Fruit fly (Drosophila melanogaster) whole organism, embryonic: ENCODE measurements around the gene CG13801.
A peak's percentile ranks its signal among the peaks of the same experiment; 100 is the strongest.

Experiments used
- CG10654 ChIP-seq: fragments of 200-800 bp; sonication (Bioruptor generic); optimal IDR thresholded peaks from 2 replicates; lab custom pipeline; 2016; ENCODE audit warnings: missing biosample characterization, missing genetic modification characterization
- CG11247 ChIP-seq: fragments of 200-800 bp; sonication (Bioruptor generic); IDR thresholded peaks from 2 replicates; pipeline ENCODE4 v1.3.6; 2022; ENCODE audit warnings: missing biosample characterization, missing genetic modification characterization
- CG11696 ChIP-seq: fragments of 200-800 bp; sonication (Bioruptor generic); IDR thresholded peaks from 2 replicates; pipeline ENCODE4 v1.3.6; 2022; ENCODE audit warnings: missing biosample characterization, missing genetic modification characterization
- CG15011 ChIP-seq: fragments of 200-800 bp; sonication (Bioruptor generic); optimal IDR thresholded peaks from 3 replicates; lab custom pipeline; 2018; ENCODE audit warnings: missing biosample characterization, mild to moderate bottlenecking, missing genetic modification characterization
- CG1602 ChIP-seq: fragments of 200-800 bp; sonication (Bioruptor generic); optimal IDR thresholded peaks from 3 replicates; lab custom pipeline; 2016; ENCODE audit warnings: missing biosample characterization, missing genetic modification characterization
- CG1647 ChIP-seq: fragments of 200-800 bp; sonication (Bioruptor generic); optimal IDR thresholded peaks from 3 replicates; lab custom pipeline; 2016; ENCODE audit warnings: missing biosample characterization, missing genetic modification characterization
- CG16815 ChIP-seq: fragments of 200-800 bp; sonication (Bioruptor generic); optimal IDR thresholded peaks from 3 replicates; lab custom pipeline; 2017; ENCODE audit warnings: missing biosample characterization, mild to moderate bottlenecking, missing genetic modification characterization
- CG17912 ChIP-seq: fragments of 200-800 bp; sonication (Bioruptor generic); optimal IDR thresholded peaks from 2 replicates; lab custom pipeline; 2018; ENCODE audit warnings: missing biosample characterization, mild to moderate bottlenecking, missing genetic modification characterization
- CG1832 ChIP-seq: fragments of 200-800 bp; sonication (Bioruptor generic); optimal IDR thresholded peaks from 2 replicates; lab custom pipeline; 2017; ENCODE audit warnings: missing biosample characterization, mild to moderate bottlenecking, missing genetic modification characterization, inconsistent platforms
- CG4404 ChIP-seq: fragments of 200-800 bp; sonication (Bioruptor generic); IDR thresholded peaks from 2 replicates; pipeline ENCODE4 v1.3.6; 2022; ENCODE audit warnings: missing biosample characterization, missing genetic modification characterization
- CG4617 ChIP-seq: fragments of 200-800 bp; sonication (Bioruptor generic); optimal IDR thresholded peaks from 3 replicates; lab custom pipeline; 2016; ENCODE audit warnings: missing biosample characterization, missing genetic modification characterization, borderline replicate concordance
- CG4730 ChIP-seq: fragments of 200-800 bp; sonication (Bioruptor generic); IDR thresholded peaks from 2 replicates; pipeline ENCODE4 v1.3.6; 2022; ENCODE audit warnings: missing biosample characterization, missing genetic modification characterization
- CG7963 ChIP-seq: fragments of 200-800 bp; sonication (Bioruptor generic); IDR thresholded peaks from 3 replicates; pipeline ENCODE4 v1.3.6; 2022; ENCODE audit warnings: missing biosample characterization, missing genetic modification characterization; ENCODE audit not compliant: partially characterized antibody
- CG7987 ChIP-seq: fragments of 200-800 bp; sonication (Bioruptor generic); optimal IDR thresholded peaks from 2 replicates; lab custom pipeline; 2018; ENCODE audit warnings: missing biosample characterization, mild to moderate bottlenecking, missing genetic modification characterization, moderate library complexity
- CG9609 ChIP-seq: fragments of 200-800 bp; sonication (Bioruptor generic); optimal IDR thresholded peaks from 3 replicates; lab custom pipeline; 2016; ENCODE audit warnings: missing biosample characterization, missing genetic modification characterization
- CG9797 ChIP-seq: fragments of 200-800 bp; sonication (Bioruptor generic); optimal IDR thresholded peaks from 3 replicates; lab custom pipeline; 2018; ENCODE audit warnings: missing biosample characterization, mild to moderate bottlenecking, missing genetic modification characterization
- Camta ChIP-seq: fragments of 200-800 bp; sonication (Bioruptor generic); optimal IDR thresholded peaks from 2 replicates; lab custom pipeline; 2016; ENCODE audit warnings: missing biosample characterization, missing genetic modification characterization
- Dek ChIP-seq: fragments of 200-800 bp; sonication (Bioruptor generic); optimal IDR thresholded peaks from 3 replicates; lab custom pipeline; 2019; ENCODE audit warnings: missing biosample characterization, mild to moderate bottlenecking, missing genetic modification characterization, moderate library complexity
- ERR ChIP-seq: fragments of 200-800 bp; sonication (Bioruptor generic); optimal IDR thresholded peaks from 2 replicates; lab custom pipeline; 2016; ENCODE audit warnings: missing biosample characterization, missing genetic modification characterization
- Fer2 ChIP-seq: fragments of 200-800 bp; sonication (Bioruptor generic); optimal IDR thresholded peaks from 2 replicates; lab custom pipeline; 2018; ENCODE audit warnings: missing biosample characterization, mild to moderate bottlenecking, missing genetic modification characterization, moderate library complexity
- HLH54F ChIP-seq: fragments of 200-800 bp; sonication (Bioruptor generic); optimal IDR thresholded peaks from 3 replicates; lab custom pipeline; 2016; ENCODE audit warnings: missing biosample characterization, missing genetic modification characterization
- Hr3 ChIP-seq: fragments of 200-800 bp; sonication (Bioruptor generic); optimal IDR thresholded peaks from 3 replicates; lab custom pipeline; 2016; ENCODE audit warnings: missing biosample characterization, missing genetic modification characterization
- Meics ChIP-seq: fragments of 200-800 bp; sonication (Bioruptor generic); optimal IDR thresholded peaks from 2 replicates; lab custom pipeline; 2017; ENCODE audit warnings: missing biosample characterization, mild to moderate bottlenecking, missing genetic modification characterization
- Mes4 ChIP-seq: fragments of 200-800 bp; sonication (Bioruptor generic); optimal IDR thresholded peaks from 2 replicates; lab custom pipeline; 2016; ENCODE audit warnings: missing biosample characterization, missing genetic modification characterization
- NC2α ChIP-seq: fragments of 200-800 bp; sonication (Bioruptor generic); optimal IDR thresholded peaks from 2 replicates; lab custom pipeline; 2016; ENCODE audit warnings: missing biosample characterization, missing genetic modification characterization
- az2 ChIP-seq: fragments of 200-800 bp; sonication (Bioruptor generic); optimal IDR thresholded peaks from 3 replicates; lab custom pipeline; 2016; ENCODE audit warnings: missing biosample characterization, missing genetic modification characterization
- bowl ChIP-seq: fragments of 200-800 bp; sonication (Bioruptor generic); IDR thresholded peaks from 2 replicates; pipeline ENCODE4 v1.3.6; 2022; ENCODE audit warnings: missing biosample characterization, missing genetic modification characterization
- chn ChIP-seq: fragments of 200-800 bp; sonication (Bioruptor generic); optimal IDR thresholded peaks from 2 replicates; lab custom pipeline; 2016; ENCODE audit warnings: missing biosample characterization, missing genetic modification characterization
- cwo ChIP-seq: fragments of 200-800 bp; sonication (Bioruptor generic); optimal IDR thresholded peaks from 3 replicates; lab custom pipeline; 2017; ENCODE audit warnings: missing biosample characterization, missing genetic modification characterization, mild to moderate bottlenecking, moderate library complexity, missing genetic modification reagents
- da ChIP-seq: fragments of 200-800 bp; sonication (Bioruptor generic); optimal IDR thresholded peaks from 2 replicates; lab custom pipeline; 2016; ENCODE audit warnings: missing biosample characterization, missing genetic modification characterization
- dimm ChIP-seq: fragments of 200-800 bp; sonication (Bioruptor generic); IDR thresholded peaks from 2 replicates; pipeline ENCODE4 v1.3.6; 2022; ENCODE audit warnings: missing biosample characterization, missing genetic modification characterization
- her ChIP-seq: fragments of 200-800 bp; sonication (Bioruptor generic); optimal IDR thresholded peaks from 2 replicates; lab custom pipeline; 2016; ENCODE audit warnings: missing biosample characterization, missing genetic modification characterization
- jing ChIP-seq: fragments of 200-800 bp; sonication (Bioruptor generic); optimal IDR thresholded peaks from 2 replicates; lab custom pipeline; 2018; ENCODE audit warnings: missing biosample characterization, mild to moderate bottlenecking, missing genetic modification characterization
- knrl ChIP-seq: fragments of 200-800 bp; sonication (Bioruptor generic); IDR thresholded peaks from 3 replicates; pipeline ENCODE4 v1.3.6; 2022; ENCODE audit warnings: missing biosample characterization, missing genetic modification characterization; ENCODE audit not compliant: partially characterized antibody
- lov ChIP-seq, 2 experiments: fragments of 200-800 bp in 1 of 2; fragments of >200 bp in 1 of 2; sonication (Bioruptor generic) in 1 of 2; IDR thresholded peaks in 1 of 2; optimal IDR thresholded peaks in 1 of 2; 2 replicates in 1 of 2; 3 replicates in 1 of 2; pipeline versions ENCODE4 v1.3.6 to Lab custom; 2017 to 2022; ENCODE audit warnings: missing biosample characterization in 1 of 2, missing genetic modification characterization in 1 of 2
- luna ChIP-seq: fragments of 200-800 bp; sonication (Bioruptor generic); optimal IDR thresholded peaks from 2 replicates; lab custom pipeline; 2016; ENCODE audit warnings: missing biosample characterization, missing genetic modification characterization
- mld ChIP-seq: fragments of 200-800 bp; sonication (Bioruptor generic); IDR thresholded peaks from 3 replicates; pipeline ENCODE4 v1.3.6; 2022; ENCODE audit warnings: missing biosample characterization, missing genetic modification characterization; ENCODE audit not compliant: partially characterized antibody
- nmo ChIP-seq: fragments of 200-800 bp; sonication (Bioruptor generic); optimal IDR thresholded peaks from 2 replicates; lab custom pipeline; 2018; ENCODE audit warnings: missing biosample characterization, mild to moderate bottlenecking, missing genetic modification characterization, moderate library complexity
- otp ChIP-seq: fragments of 200-800 bp; sonication (Bioruptor generic); IDR thresholded peaks from 3 replicates; pipeline ENCODE4, ENCODE4 v1.3.6; 2022; ENCODE audit warnings: missing biosample characterization, missing genetic modification characterization
- phol ChIP-seq: fragments of 200-800 bp; sonication (Bioruptor generic); optimal IDR thresholded peaks from 3 replicates; lab custom pipeline; 2018; ENCODE audit warnings: missing biosample characterization, mild to moderate bottlenecking, missing genetic modification characterization, moderate library complexity
- repo ChIP-seq: fragments of 200-800 bp; sonication (Bioruptor generic); optimal IDR thresholded peaks from 2 replicates; lab custom pipeline; 2016; ENCODE audit warnings: missing biosample characterization, missing genetic modification characterization
- sd ChIP-seq: fragments of 200-800 bp; sonication (Bioruptor generic); optimal IDR thresholded peaks from 3 replicates; lab custom pipeline; 2018; ENCODE audit warnings: missing biosample characterization, mild to moderate bottlenecking, missing genetic modification characterization, moderate library complexity
- sim ChIP-seq: fragments of 200-800 bp; sonication (Bioruptor generic); IDR thresholded peaks from 2 replicates; pipeline ENCODE4 v1.3.6; 2022; ENCODE audit warnings: missing biosample characterization, missing genetic modification characterization
- slbo ChIP-seq: fragments of 200-800 bp; sonication (Bioruptor generic); IDR thresholded peaks from 2 replicates; pipeline ENCODE4 v1.3.6; 2022; ENCODE audit warnings: missing biosample characterization, missing genetic modification characterization
- sug ChIP-seq: fragments of 200-800 bp; optimal IDR thresholded peaks from 2 replicates; lab custom pipeline; 2019; ENCODE audit warnings: missing biosample characterization, mild to moderate bottlenecking, missing genetic modification characterization, moderate library complexity
- wdn ChIP-seq: fragments of 200-800 bp; sonication (Bioruptor generic); IDR thresholded peaks from 2 replicates; pipeline ENCODE4 v1.3.6; 2022; ENCODE audit warnings: missing biosample characterization, missing genetic modification characterization
- wek ChIP-seq: fragments of 200-800 bp; sonication (Bioruptor generic); optimal IDR thresholded peaks from 3 replicates; lab custom pipeline; 2018; ENCODE audit warnings: missing biosample characterization, mild to moderate bottlenecking, missing genetic modification characterization, moderate library complexity
- z ChIP-seq: fragments of 200-800 bp; sonication (Bioruptor generic); IDR thresholded peaks from 3 replicates; pipeline ENCODE4 v1.3.6; 2022; ENCODE audit warnings: missing biosample characterization, missing genetic modification characterization
- zf30C ChIP-seq: fragments of 200-800 bp; sonication (Bioruptor generic); optimal IDR thresholded peaks from 3 replicates; lab custom pipeline; 2018; ENCODE audit warnings: missing biosample characterization, mild to moderate bottlenecking, missing genetic modification characterization

Gene CG13801

DNA sequence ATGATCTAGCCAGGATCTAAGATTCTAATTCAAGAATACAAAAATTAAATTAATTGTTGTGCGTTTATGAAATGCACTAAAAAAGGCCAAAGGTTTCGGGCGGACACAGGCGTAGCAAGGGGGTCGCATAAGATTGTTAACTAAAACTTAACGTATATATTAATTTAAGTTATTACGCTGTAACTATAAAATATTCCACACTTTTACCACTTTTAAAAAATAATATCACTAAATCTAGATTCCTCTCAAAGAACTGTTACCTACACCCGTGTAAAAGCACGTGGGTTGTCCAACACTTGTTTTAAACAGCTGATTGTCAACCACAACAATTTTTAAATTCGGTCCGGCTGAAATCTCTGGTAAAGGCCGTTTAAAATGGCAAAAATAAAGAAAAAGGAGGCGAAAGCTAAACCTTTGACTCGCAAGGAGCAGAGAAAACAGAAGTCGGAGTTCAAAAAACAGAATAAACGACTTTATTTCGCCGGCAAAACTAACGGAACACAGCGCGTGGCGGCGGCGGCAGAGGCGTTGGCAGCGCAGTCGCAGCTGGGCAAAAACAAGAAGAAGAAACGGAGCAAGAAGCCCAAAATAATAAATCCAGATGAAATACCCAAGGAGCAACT, 13.2 kb downstream of the CG13801 start, which contains the start of the genes mRpL23 and CG9004 (continued):
- TF ChIP-seq Mes4 (GFP tag; lab: Kevin White, UChicago) = peak; percentile 97
- peak; percentile 100 for TF ChIP-seq CG1602 (GFP tag; lab: Kevin White, UChicago)
- TF ChIP-seq CG4730 (GFP tag; lab: Robert Waterston, UW) = peak; percentile 100
- TF ChIP-seq sug (tag; lab: Kevin White, UChicago) = peak; percentile 98
- peak; percentile 99 for TF ChIP-seq Hr3 (GFP tag; lab: Kevin White, UChicago)
- TF ChIP-seq repo (GFP tag; lab: Kevin White, UChicago) = peak; percentile 98
- TF ChIP-seq chn (GFP tag; lab: Kevin White, UChicago) = peak; percentile 99
- TF ChIP-seq slbo (GFP tag; lab: Robert Waterston, UW) = peak; percentile 100
- TF ChIP-seq cwo (GFP tag; lab: Kevin White, UChicago) = peak; percentile 97
- peak; percentile 98 for TF ChIP-seq jing (GFP tag; lab: Kevin White, UChicago)
- peak; percentile 98 for TF ChIP-seq CG9609 (GFP tag; lab: Kevin White, UChicago)
- TF ChIP-seq luna = peak; percentile 97
- peak; percentile 99 for TF ChIP-seq CG1647 (GFP tag; lab: Kevin White, UChicago)
- TF ChIP-seq CG15011 (GFP tag; lab: Kevin White, UChicago) = peak; percentile 98
- TF ChIP-seq z (GFP tag; lab: Robert Waterston, UW) = peak; percentile 81; the same call in 2 of the 3 replicates
- peak; percentile 100 for TF ChIP-seq CG4404
- TF ChIP-seq knrl (GFP tag; lab: Robert Waterston, UW) = peak; percentile 34; the same call in 1 of the 3 replicates
- TF ChIP-seq CG11696 (GFP tag; lab: Robert Waterston, UW) = peak; percentile 98
- TF ChIP-seq nmo (GFP tag; lab: Kevin White, UChicago) = peak; percentile 100
- TF ChIP-seq CG1832 (GFP tag; lab: Kevin White, UChicago) = no peak
- TF ChIP-seq zf30C (GFP tag; lab: Kevin White, UChicago) = peak; percentile 32
- peak; percentile 99 for TF ChIP-seq bowl (GFP tag; lab: Robert Waterston, UW)
- peak; percentile 99 for TF ChIP-seq otp (GFP tag; lab: Robert Waterston, UW)
- TF ChIP-seq her (GFP tag; lab: Kevin White, UChicago) = peak; percentile 94
- TF ChIP-seq CG7987 (GFP tag; lab: Kevin White, UChicago) = peak; percentile 96
- peak; percentile 95 for TF ChIP-seq sd (tag; lab: Kevin White, UChicago)
- peak; percentile 99 for TF ChIP-seq HLH54F (GFP tag; lab: Kevin White, UChicago)
- peak; percentile 99 for TF ChIP-seq az2 (GFP tag; lab: Kevin White, UChicago)
- TF ChIP-seq phol (tag; lab: Kevin White, UChicago) = peak; percentile 99
- no peak for TF ChIP-seq mld (GFP tag; lab: Robert Waterston, UW)
- TF ChIP-seq CG9797 (GFP tag; lab: Kevin White, UChicago) = peak; percentile 70
- TF ChIP-seq lov (optimal IDR thresholded peaks at IDR 0.05; lab: Kevin White, UChicago) = no peak
- peak; percentile 99 for TF ChIP-seq lov (GFP tag; IDR thresholded peaks at IDR 0.05; lab: Robert Waterston, UW)
- peak; percentile 98 for TF ChIP-seq sim (GFP tag; lab: Robert Waterston, UW)
- peak; percentile 99 for TF ChIP-seq Camta (GFP tag; lab: Kevin White, UChicago)
- TF ChIP-seq CG11247 (GFP tag; lab: Robert Waterston, UW) = peak; percentile 100
- TF ChIP-seq Meics (GFP tag; lab: Kevin White, UChicago) = peak; percentile 99
- peak; percentile 95 for TF ChIP-seq NC2α (GFP tag; lab: Kevin White, UChicago)
- peak; percentile 96 for TF ChIP-seq ERR (GFP tag; lab: Kevin White, UChicago)
- peak; percentile 99 for TF ChIP-seq CG16815 (GFP tag; lab: Kevin White, UChicago)
- TF ChIP-seq CG4617 = peak; percentile 100
- TF ChIP-seq CG10654 (GFP tag; lab: Kevin White, UChicago) = peak; percentile 99
- TF ChIP-seq da = peak; percentile 96
- TF ChIP-seq wdn (GFP tag; lab: Robert Waterston, UW) = peak; percentile 99
- peak; percentile 99 for TF ChIP-seq Dek
- peak; percentile 99 for TF ChIP-seq Fer2
- TF ChIP-seq CG17912 (GFP tag; lab: Kevin White, UChicago) = peak; percentile 96
- TF ChIP-seq dimm = peak; percentile 99
- peak; percentile 91 for TF ChIP-seq wek (GFP tag; lab: Kevin White, UChicago)
- no peak for TF ChIP-seq CG7963
